Worm (Caenorhabditis elegans): ENCODE measurements around the gene set-1.

DNA sequence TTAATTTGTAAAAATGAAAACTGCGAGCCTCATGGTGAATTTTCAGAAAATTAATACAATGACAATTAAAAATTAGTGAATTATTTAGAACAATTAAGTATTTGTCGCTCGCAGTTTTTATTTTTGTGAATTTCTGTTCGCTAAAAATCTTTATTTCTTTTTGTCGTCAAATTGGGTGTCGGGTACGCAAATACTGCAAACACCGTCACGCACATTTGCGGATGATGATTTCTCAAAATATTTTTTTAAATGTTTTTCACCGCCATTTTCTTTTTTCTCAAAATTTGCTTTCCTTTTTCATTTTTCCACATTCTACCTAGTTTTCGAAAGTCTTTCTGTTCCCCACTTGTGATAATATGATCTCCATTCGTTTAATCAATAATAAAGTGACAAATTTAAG lies 36.7 kb upstream of the set-1 start:
- TF ChIP-seq nhr-28 (tag; optimal IDR thresholded peaks at IDR 0.05) (no peak), snpc-4 (tag; optimal IDR thresholded peaks at IDR 0.05) (peak; percentile 16), aly-2 (tag; optimal IDR thresholded peaks at IDR 0.05) (no peak), unc-62 (GFP tag; optimal IDR thresholded peaks at IDR 0.05) (no peak), skn-1 (tag; optimal IDR thresholded peaks at IDR 0.05) (peak; percentile 98), zag-1 (tag; optimal IDR thresholded peaks at IDR 0.05) (no peak), lsy-2 (tag; optimal IDR thresholded peaks at IDR 0.05) (peak; percentile 72 to 76), nhr-76 (tag; optimal IDR thresholded peaks at IDR 0.05) (no peak)
